Fruit fly (Drosophila melanogaster) whole organism, embryonic: ENCODE data around the gene Tep2.
A peak's percentile ranks its signal among the peaks of the same experiment; 100 is the strongest.

Source experiments
- Asciz ChIP-seq: fragments of 200-800 bp; sonication (Bioruptor generic); optimal IDR thresholded peaks from 2 replicates; lab custom pipeline; 2017; ENCODE audit warnings: missing biosample characterization, mild to moderate bottlenecking, missing genetic modification characterization, missing genetic modification reagents
- Atf6 ChIP-seq: fragments of 200-800 bp; sonication (Bioruptor generic); IDR thresholded peaks from 2 replicates; pipeline ENCODE4 v1.3.6; 2022; ENCODE audit warnings: missing biosample characterization, missing genetic modification characterization
- Blimp-1 ChIP-seq: fragments of 200-800 bp; sonication (Bioruptor generic); optimal IDR thresholded peaks from 3 replicates; lab custom pipeline; 2018; ENCODE audit warnings: missing biosample characterization, missing genetic modification characterization, mild to moderate bottlenecking, moderate library complexity, missing genetic modification reagents
- CG10543 ChIP-seq: fragments of 200-800 bp; sonication (Bioruptor generic); optimal IDR thresholded peaks from 3 replicates; lab custom pipeline; 2017; ENCODE audit warnings: missing biosample characterization, mild to moderate bottlenecking, missing genetic modification characterization, moderate library complexity
- CG10979 ChIP-seq: fragments of 200-800 bp; sonication (Bioruptor generic); optimal IDR thresholded peaks from 2 replicates; lab custom pipeline; 2018; ENCODE audit warnings: missing biosample characterization, mild to moderate bottlenecking, missing genetic modification characterization, moderate library complexity
- CG13424 ChIP-seq: fragments of 200-800 bp; sonication (Bioruptor generic); optimal IDR thresholded peaks from 2 replicates; lab custom pipeline; 2019; ENCODE audit warnings: missing biosample characterization, mild to moderate bottlenecking, missing genetic modification characterization, moderate library complexity
- CG15269 ChIP-seq: fragments of 200-800 bp; sonication (Bioruptor generic); optimal IDR thresholded peaks from 2 replicates; lab custom pipeline; 2018; ENCODE audit warnings: missing biosample characterization, mild to moderate bottlenecking, missing genetic modification characterization, moderate library complexity
- CG15601 ChIP-seq: fragments of 200-800 bp; sonication (Bioruptor generic); optimal IDR thresholded peaks from 3 replicates; lab custom pipeline; 2019; ENCODE audit warnings: missing biosample characterization, mild to moderate bottlenecking, missing genetic modification characterization, moderate library complexity
- CG17186 ChIP-seq: fragments of 200-800 bp; sonication (Bioruptor generic); optimal IDR thresholded peaks from 3 replicates; lab custom pipeline; 2017; ENCODE audit warnings: missing biosample characterization, missing genetic modification reagents, missing genetic modification characterization
- CG17829 ChIP-seq: fragments of 200-800 bp; optimal IDR thresholded peaks from 2 replicates; lab custom pipeline; 2019; ENCODE audit warnings: missing biosample characterization, mild to moderate bottlenecking, missing genetic modification characterization, moderate library complexity
- CG18476 ChIP-seq: fragments of 200-800 bp; sonication (Bioruptor generic); optimal IDR thresholded peaks from 2 replicates; lab custom pipeline; 2016; ENCODE audit warnings: missing biosample characterization, mild to moderate bottlenecking, missing genetic modification characterization
- CG18599 ChIP-seq: fragments of 200-800 bp; sonication (Bioruptor generic); optimal IDR thresholded peaks from 3 replicates; lab custom pipeline; 2017; ENCODE audit warnings: missing biosample characterization, missing genetic modification characterization, mild to moderate bottlenecking, moderate library complexity, missing genetic modification reagents
- CG3065 ChIP-seq: fragments of 200-800 bp; sonication (Bioruptor generic); optimal IDR thresholded peaks from 2 replicates; lab custom pipeline; 2016; ENCODE audit warnings: missing biosample characterization, missing genetic modification characterization
- CG32532 ChIP-seq: fragments of 200-800 bp; sonication (Bioruptor generic); IDR thresholded peaks from 2 replicates; pipeline ENCODE4 v1.3.6; 2022; ENCODE audit warnings: missing biosample characterization, missing genetic modification characterization
- CG3281 ChIP-seq: fragments of 200-800 bp; sonication (Bioruptor generic); optimal IDR thresholded peaks from 3 replicates; lab custom pipeline; 2017; ENCODE audit warnings: missing biosample characterization, mild to moderate bottlenecking, missing genetic modification characterization
- CG3407 ChIP-seq: fragments of 200-800 bp; sonication (Bioruptor generic); optimal IDR thresholded peaks from 2 replicates; lab custom pipeline; 2018; ENCODE audit warnings: missing biosample characterization, mild to moderate bottlenecking, missing genetic modification characterization
- CG3726 ChIP-seq: fragments of 200-800 bp; sonication (Bioruptor generic); IDR thresholded peaks from 3 replicates; pipeline ENCODE4, ENCODE4 v1.3.6; 2022; ENCODE audit warnings: missing biosample characterization, missing genetic modification characterization
- CG3847 ChIP-seq: fragments of 200-800 bp; sonication (Bioruptor generic); IDR thresholded peaks from 2 replicates; pipeline ENCODE4 v1.3.6; 2022; ENCODE audit warnings: missing biosample characterization, missing genetic modification characterization
- CG4282 ChIP-seq: fragments of 200-800 bp; sonication (Bioruptor generic); optimal IDR thresholded peaks from 2 replicates; lab custom pipeline; 2016; ENCODE audit warnings: missing biosample characterization, missing genetic modification characterization
- CG43689 ChIP-seq: fragments of 200-800 bp; sonication (Bioruptor generic); IDR thresholded peaks from 2 replicates; pipeline ENCODE4 v1.3.6; 2022; ENCODE audit warnings: missing biosample characterization, missing genetic modification characterization
- CG4854 ChIP-seq: fragments of 200-800 bp; sonication (Bioruptor generic); optimal IDR thresholded peaks from 2 replicates; lab custom pipeline; 2016; ENCODE audit warnings: missing biosample characterization, missing genetic modification characterization, inconsistent platforms
- CG6765 ChIP-seq: fragments of 200-800 bp; sonication (Bioruptor generic); optimal IDR thresholded peaks from 3 replicates; lab custom pipeline; 2017; ENCODE audit warnings: missing biosample characterization, mild to moderate bottlenecking, missing genetic modification characterization
- CG9727 ChIP-seq: fragments of 200-800 bp; sonication (Bioruptor generic); optimal IDR thresholded peaks from 3 replicates; lab custom pipeline; 2017; ENCODE audit warnings: missing biosample characterization, mild to moderate bottlenecking, missing genetic modification characterization
- CG9797 ChIP-seq: fragments of 200-800 bp; sonication (Bioruptor generic); optimal IDR thresholded peaks from 3 replicates; lab custom pipeline; 2018; ENCODE audit warnings: missing biosample characterization, mild to moderate bottlenecking, missing genetic modification characterization
- Dip3 ChIP-seq: fragments of 200-800 bp; sonication (Bioruptor generic); optimal IDR thresholded peaks from 3 replicates; lab custom pipeline; 2016; ENCODE audit warnings: missing biosample characterization, missing genetic modification characterization
- ERR ChIP-seq: fragments of 200-800 bp; sonication (Bioruptor generic); optimal IDR thresholded peaks from 2 replicates; lab custom pipeline; 2016; ENCODE audit warnings: missing biosample characterization, missing genetic modification characterization
- Ets97D ChIP-seq: fragments of 200-800 bp; sonication (Bioruptor generic); optimal IDR thresholded peaks from 3 replicates; lab custom pipeline; 2016; ENCODE audit warnings: missing biosample characterization, missing genetic modification characterization
- Hr51 ChIP-seq, 2 experiments: fragments of 200-800 bp; sonication (Bioruptor generic); optimal IDR thresholded peaks; 2 replicates in 1 of 2; 3 replicates in 1 of 2; lab custom pipeline; 2016 to 2018; ENCODE audit warnings: missing biosample characterization in 2 of 2, missing genetic modification characterization in 2 of 2, mild to moderate bottlenecking in 1 of 2, moderate library complexity in 1 of 2
- Med ChIP-seq: fragments of 200-800 bp; sonication (Bioruptor generic); peaks from one replicate; lab custom pipeline; 2016; ENCODE audit warnings: missing biosample characterization, missing genetic modification characterization, mild to moderate bottlenecking, inconsistent platforms, moderate library complexity
- Poxn ChIP-seq: fragments of 200-800 bp; sonication (Bioruptor generic); IDR thresholded peaks from 2 replicates; pipeline ENCODE4 v1.3.6; 2022; ENCODE audit warnings: missing biosample characterization, missing genetic modification characterization
- Rfx ChIP-seq: fragments of 200-800 bp; sonication (Bioruptor generic); IDR thresholded peaks from 2 replicates; pipeline ENCODE4 v1.3.6; 2022; ENCODE audit warnings: missing biosample characterization, missing genetic modification characterization
- Side ChIP-seq: fragments of 200-800 bp; sonication (Bioruptor generic); optimal IDR thresholded peaks from 2 replicates; lab custom pipeline; 2016; ENCODE audit warnings: missing biosample characterization, missing genetic modification characterization
- abd-A ChIP-seq: fragments of 200-800 bp; sonication (Bioruptor generic); optimal IDR thresholded peaks from 3 replicates; lab custom pipeline; 2019; ENCODE audit warnings: missing biosample characterization, mild to moderate bottlenecking, missing genetic modification characterization, moderate library complexity
- cato ChIP-seq: fragments of 200-800 bp; sonication (Bioruptor generic); optimal IDR thresholded peaks from 2 replicates; lab custom pipeline; 2016; ENCODE audit warnings: missing biosample characterization, missing genetic modification characterization, borderline replicate concordance
- chif ChIP-seq, 2 experiments: fragments of 200-800 bp; sonication (Bioruptor generic); optimal IDR thresholded peaks; 3 replicates each; lab custom pipeline; 2016; ENCODE audit warnings: missing biosample characterization in 2 of 2, missing genetic modification characterization in 2 of 2
- chm ChIP-seq: fragments of 200-800 bp; sonication (Bioruptor generic); IDR thresholded peaks from 2 replicates; pipeline ENCODE4 v1.3.6; 2022; ENCODE audit warnings: missing biosample characterization, missing genetic modification characterization
- ci ChIP-seq: fragments of 200-800 bp; sonication (Bioruptor generic); IDR thresholded peaks from 3 replicates; pipeline ENCODE4 v1.3.6; 2022; ENCODE audit warnings: missing biosample characterization, missing genetic modification characterization
- dmrt11E ChIP-seq: fragments of 200-800 bp; sonication (Bioruptor generic); optimal IDR thresholded peaks from 3 replicates; lab custom pipeline; 2018; ENCODE audit warnings: missing biosample characterization, mild to moderate bottlenecking, missing genetic modification characterization, moderate library complexity
- dysf ChIP-seq: fragments of 200-800 bp; sonication (Bioruptor generic); IDR thresholded peaks from 3 replicates; pipeline ENCODE4 v1.3.6; 2022; ENCODE audit warnings: missing biosample characterization, missing genetic modification characterization
- ewg ChIP-seq: fragments of 200-800 bp; sonication (Bioruptor generic); optimal IDR thresholded peaks from 3 replicates; lab custom pipeline; 2017; ENCODE audit warnings: mild to moderate bottlenecking, missing biosample characterization, missing genetic modification reagents, missing genetic modification characterization
- exex ChIP-seq: fragments of 200-800 bp; sonication (Bioruptor generic); optimal IDR thresholded peaks from 4 replicates; lab custom pipeline; 2018; ENCODE audit warnings: missing biosample characterization, mild to moderate bottlenecking, missing genetic modification characterization, moderate library complexity
- fd3F ChIP-seq: fragments of 200-800 bp; sonication (Bioruptor generic); optimal IDR thresholded peaks from 2 replicates; lab custom pipeline; 2018; ENCODE audit warnings: missing biosample characterization, mild to moderate bottlenecking, missing genetic modification characterization, moderate library complexity
- gfzf ChIP-seq: fragments of 200-800 bp; sonication (Bioruptor generic); optimal IDR thresholded peaks from 2 replicates; lab custom pipeline; 2016; ENCODE audit warnings: missing biosample characterization, mild to moderate bottlenecking, missing genetic modification characterization, moderate library complexity
- gt ChIP-seq: fragments of 200-800 bp; sonication (Bioruptor generic); IDR thresholded peaks from 2 replicates; pipeline ENCODE4 v1.3.6; 2022; ENCODE audit warnings: missing biosample characterization, missing genetic modification characterization
- ham ChIP-seq: fragments of 200-800 bp; sonication (Bioruptor generic); IDR thresholded peaks from 2 replicates; pipeline ENCODE4 v1.3.6; 2022; ENCODE audit warnings: missing biosample characterization, missing genetic modification characterization
- lilli ChIP-seq: fragments of 200-800 bp; sonication (Bioruptor generic); optimal IDR thresholded peaks from 3 replicates; lab custom pipeline; 2016; ENCODE audit warnings: missing biosample characterization, missing genetic modification characterization
- maf-S ChIP-seq: fragments of 200-800 bp; sonication (Bioruptor generic); optimal IDR thresholded peaks from 2 replicates; lab custom pipeline; 2016; ENCODE audit warnings: missing biosample characterization, missing genetic modification characterization
- oc ChIP-seq: fragments of 200-800 bp; sonication (Bioruptor generic); optimal IDR thresholded peaks from 2 replicates; lab custom pipeline; 2018; ENCODE audit warnings: missing biosample characterization, mild to moderate bottlenecking, missing genetic modification characterization, moderate library complexity
- pita ChIP-seq: fragments of 200-800 bp; sonication (Bioruptor generic); optimal IDR thresholded peaks from 2 replicates; lab custom pipeline; 2017; ENCODE audit warnings: missing biosample characterization, mild to moderate bottlenecking, missing genetic modification characterization

The Tep2 gene

DNA sequence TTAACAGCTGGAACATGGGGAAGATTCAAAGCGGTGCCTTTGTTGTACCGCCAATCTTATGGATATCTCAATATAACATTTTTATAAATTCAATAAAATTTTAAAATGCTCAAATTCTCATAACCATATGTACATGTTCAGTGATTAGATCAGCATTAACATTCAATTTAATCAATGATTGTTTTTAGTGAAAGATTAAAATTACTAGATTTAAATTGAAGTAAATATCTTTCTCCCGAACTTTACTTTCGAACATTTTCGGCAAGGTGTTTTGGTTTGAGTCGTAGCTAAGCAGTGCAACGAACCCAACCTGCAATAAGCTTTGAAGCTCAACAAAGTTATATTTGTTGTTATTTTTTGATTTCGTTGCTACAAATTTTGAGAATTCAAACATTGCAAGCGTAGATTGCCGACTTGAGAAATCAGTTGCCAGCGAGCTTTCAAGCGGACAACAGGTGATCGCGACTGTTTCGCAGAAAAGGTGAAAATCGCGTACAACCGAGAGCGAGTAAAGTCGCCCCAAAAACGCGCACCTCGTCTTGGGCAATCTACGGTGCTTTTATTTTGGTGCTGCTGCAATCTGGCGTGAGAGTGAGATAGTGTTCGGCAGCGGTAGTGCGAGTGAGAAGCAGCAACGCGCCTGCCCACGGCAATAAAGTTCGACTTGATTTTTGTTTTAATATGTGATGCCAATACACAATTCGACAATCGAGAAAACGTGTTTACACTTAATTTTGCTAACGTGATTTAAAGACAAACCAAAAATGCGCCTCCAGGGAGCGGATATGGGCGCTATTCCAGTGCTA is 1.2 kb upstream of the Tep2 start, which contains the start of gene Tep3 (continued):
- TF ChIP-seq cato (GFP tag; lab: Kevin White, UChicago): no peak
- no peak for TF ChIP-seq chm
- TF ChIP-seq ERR (GFP tag; lab: Kevin White, UChicago): peak; percentile 33
- no peak for TF ChIP-seq Atf6 (GFP tag; lab: Robert Waterston, UW)
- TF ChIP-seq fd3F: peak; percentile 27
- no peak for TF ChIP-seq CG43689 (GFP tag; lab: Robert Waterston, UW)
- TF ChIP-seq maf-S (GFP tag; lab: Kevin White, UChicago): peak; percentile 10
- TF ChIP-seq CG4854 (GFP tag; lab: Kevin White, UChicago): peak; percentile 19
- TF ChIP-seq chif (GFP tag; optimal IDR thresholded peaks at IDR 0.05; lab: Kevin White, UChicago): no peak
- no peak for TF ChIP-seq CG3281 (GFP tag; lab: Kevin White, UChicago)
- TF ChIP-seq CG6765 (GFP tag; lab: Kevin White, UChicago): no peak
- TF ChIP-seq Asciz: no peak
- no peak for TF ChIP-seq ham (GFP tag; lab: Robert Waterston, UW)
- TF ChIP-seq CG10979 (tag; lab: Kevin White, UChicago): no peak
- peak; percentile 19 for TF ChIP-seq CG9727
- TF ChIP-seq Rfx (GFP tag; lab: Robert Waterston, UW): 0 out of 2 replicates have a peak, but pooled peaks have one; percentile 59
- TF ChIP-seq exex (tag; lab: Kevin White, UChicago): no peak
- TF ChIP-seq Dip3 (GFP tag; lab: Kevin White, UChicago): no peak
- peak; percentile 29 for TF ChIP-seq gfzf (GFP tag; lab: Kevin White, UChicago)
- no peak for TF ChIP-seq Hr51 (GFP tag; optimal IDR thresholded peaks at IDR 0.05; lab: Kevin White, UChicago)
- TF ChIP-seq CG18476 (GFP tag; lab: Kevin White, UChicago): no peak
- no peak for TF ChIP-seq CG9797 (GFP tag; lab: Kevin White, UChicago)
- TF ChIP-seq CG17829 (tag; lab: Kevin White, UChicago): no peak
- peak; percentile 61 for TF ChIP-seq lilli (GFP tag; lab: Kevin White, UChicago)
- peak; percentile 62 for TF ChIP-seq CG32532 (GFP tag; lab: Robert Waterston, UW)
- TF ChIP-seq CG3847 (GFP tag; lab: Robert Waterston, UW): 0 out of 2 replicates have a peak, but pooled peaks have one; percentile 19
- no peak for TF ChIP-seq CG15269
- TF ChIP-seq Ets97D (GFP tag; lab: Kevin White, UChicago): peak; percentile 17
- TF ChIP-seq CG3726 (GFP tag; lab: Robert Waterston, UW): no peak
- TF ChIP-seq CG4282: no peak
- peak; percentile 9 for TF ChIP-seq CG10543 (GFP tag; lab: Kevin White, UChicago)
- TF ChIP-seq CG15601 (tag; lab: Kevin White, UChicago): peak; percentile 23
- peak; percentile 27 for TF ChIP-seq Blimp-1
- no peak for TF ChIP-seq CG13424
- TF ChIP-seq CG17186 (GFP tag; lab: Kevin White, UChicago): no peak
- TF ChIP-seq abd-A (tag; lab: Kevin White, UChicago): no peak
- TF ChIP-seq pita (GFP tag; lab: Kevin White, UChicago): peak; percentile 32
- TF ChIP-seq dysf (GFP tag; lab: Robert Waterston, UW): peak; percentile 33; the same call in 1 of the 3 replicates
- no peak for TF ChIP-seq gt (GFP tag; lab: Robert Waterston, UW)
- no peak for TF ChIP-seq ewg (GFP tag; lab: Kevin White, UChicago)
- peak; percentile 92 for TF ChIP-seq Med (GFP tag; lab: Kevin White, UChicago)
- TF ChIP-seq CG3407 (GFP tag; lab: Kevin White, UChicago): no peak
- TF ChIP-seq CG3065 (GFP tag; lab: Kevin White, UChicago): no peak
- TF ChIP-seq Side: peak; percentile 4
- TF ChIP-seq ci (GFP tag; lab: Robert Waterston, UW): peak; percentile 35; the same call in 1 of the 3 replicates
- peak; percentile 50 for TF ChIP-seq oc
- peak; percentile 36 for TF ChIP-seq CG18599 (GFP tag; lab: Kevin White, UChicago)
- no peak for TF ChIP-seq Poxn (GFP tag; lab: Robert Waterston, UW)
- no peak for TF ChIP-seq dmrt11E (tag; lab: Kevin White, UChicago)
